Worm (Caenorhabditis elegans) whole organism, early embryonic: ENCODE measurements around the gene unc-25.

Experiments
- B0310.2 ChIP-seq: sonication (generic microtip); optimal IDR thresholded peaks from 2 replicates; lab custom pipeline; 2016; ENCODE audit warnings: mild to moderate bottlenecking, missing genetic modification characterization, missing compliant biosample characterization
- F13C5.2 ChIP-seq: sonication (generic microtip); optimal IDR thresholded peaks from 2 replicates; lab custom pipeline; 2017; ENCODE audit warnings: mild to moderate bottlenecking, missing genetic modification characterization, inconsistent platforms, missing compliant biosample characterization
- aly-1 ChIP-seq: sonication (generic microtip); optimal IDR thresholded peaks from 2 replicates; lab custom pipeline; 2016; ENCODE audit warnings: missing genetic modification characterization, missing compliant biosample characterization
- ama-1 ChIP-seq: fragments of 150-350 bp; optimal IDR thresholded peaks from 2 replicates; lab custom pipeline; 2014
- ceh-13 ChIP-seq: fragments of 200-800 bp; sonication (Bioruptor generic); optimal IDR thresholded peaks from 2 replicates; lab custom pipeline; 2018; ENCODE audit warnings: mild to moderate bottlenecking, missing genetic modification characterization, missing compliant biosample characterization
- ceh-36 ChIP-seq: sonication (generic microtip); optimal IDR thresholded peaks from 2 replicates; lab custom pipeline; 2016; ENCODE audit warnings: missing genetic modification characterization, inconsistent platforms, missing compliant biosample characterization
- ets-7 ChIP-seq: sonication (generic microtip); optimal IDR thresholded peaks from 2 replicates; lab custom pipeline; 2016; ENCODE audit warnings: missing genotype, missing genetic modification characterization, missing compliant biosample characterization
- flt-1 ChIP-seq: fragments of 200-800 bp; sonication (Bioruptor generic); IDR thresholded peaks from 2 replicates; pipeline ENCODE4 v1.3.6; 2022; ENCODE audit warnings: missing genetic modification characterization, missing compliant biosample characterization
- hmbx-1 ChIP-seq: sonication (generic microtip); optimal IDR thresholded peaks from 2 replicates; lab custom pipeline; 2016; ENCODE audit warnings: mild to moderate bottlenecking, missing genetic modification characterization, missing compliant biosample characterization
- hmg-4 ChIP-seq: fragments of 200-800 bp; sonication (Bioruptor generic); optimal IDR thresholded peaks from 2 replicates; lab custom pipeline; 2018; ENCODE audit warnings: mild to moderate bottlenecking, missing genetic modification characterization, missing compliant biosample characterization
- hnd-1 ChIP-seq: sonication (generic microtip); optimal IDR thresholded peaks from 2 replicates; lab custom pipeline; 2016; ENCODE audit warnings: missing genetic modification characterization, missing compliant biosample characterization
- pes-1 ChIP-seq: fragments of 200-800 bp; sonication (Bioruptor generic); IDR thresholded peaks from 2 replicates; pipeline ENCODE4 v1.3.6; 2022; ENCODE audit warnings: missing genetic modification reagents, missing genetic modification characterization, missing compliant biosample characterization
- scrt-1 ChIP-seq: fragments of 200-800 bp; sonication (Bioruptor generic); IDR thresholded peaks from 2 replicates; pipeline ENCODE4 v1.3.6; 2022; ENCODE audit warnings: missing genetic modification characterization, missing compliant biosample characterization
- sea-1 ChIP-seq: fragments of 200-800 bp; sonication (Bioruptor generic); conservative IDR thresholded peaks from 2 replicates; pipeline ENCODE4 v1.3.6; 2022; ENCODE audit warnings: missing genetic modification characterization, missing compliant biosample characterization
- tbx-11 ChIP-seq: fragments of 200-800 bp; sonication (Bioruptor generic); IDR thresholded peaks from 2 replicates; pipeline ENCODE4 v1.3.6; 2022; ENCODE audit warnings: missing genetic modification characterization, missing compliant biosample characterization
- tbx-37 ChIP-seq: fragments of 200-800 bp; sonication (Bioruptor generic); conservative IDR thresholded peaks from 2 replicates; pipeline ENCODE4 v1.3.6; 2022; ENCODE audit warnings: missing genetic modification reagents, missing genetic modification characterization, missing compliant biosample characterization
- tra-4 ChIP-seq: sonication (generic microtip); optimal IDR thresholded peaks from 2 replicates; lab custom pipeline; 2017; ENCODE audit warnings: missing genetic modification characterization, missing compliant biosample characterization

unc-25 gene

DNA sequence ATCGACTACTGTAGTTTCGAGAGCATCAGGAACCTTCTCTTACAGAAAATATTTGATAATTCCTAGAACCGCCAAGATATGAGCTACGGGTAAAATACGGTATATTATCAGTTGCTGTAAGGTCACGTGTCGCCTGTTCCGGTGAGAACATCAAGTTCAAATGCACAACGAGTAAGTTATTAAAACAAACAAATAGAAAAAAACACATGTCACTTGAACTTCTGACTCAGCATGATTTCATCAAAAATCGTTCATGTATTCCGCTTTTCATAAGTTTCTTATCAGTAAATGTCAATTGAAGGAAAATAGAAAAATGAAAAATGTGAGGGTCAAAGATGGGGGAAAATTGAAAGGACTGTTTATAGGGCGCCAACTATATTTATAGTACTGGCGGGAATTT is 18.3 kb downstream of the unc-25 start:
- TF ChIP-seq pes-1 (GFP tag; lab: Robert Waterston, UW): no peak
- no peak for TF ChIP-seq hmbx-1
- no peak for TF ChIP-seq ceh-36 (tag; lab: Kevin White, UChicago)
- TF ChIP-seq sea-1: no peak
- TF ChIP-seq tbx-37 (GFP tag; lab: Robert Waterston, UW): no peak
- TF ChIP-seq hnd-1 (tag; lab: Kevin White, UChicago): no peak
- TF ChIP-seq aly-1 (tag; lab: Kevin White, UChicago): no peak
- no peak for TF ChIP-seq tra-4 (tag; lab: Kevin White, UChicago)
- no peak for TF ChIP-seq ets-7 (tag; lab: Kevin White, UChicago)
- no peak for TF ChIP-seq B0310.2 (tag; lab: Kevin White, UChicago)
- TF ChIP-seq hmg-4 (GFP tag; lab: Kevin White, UChicago): no peak
- no peak for TF ChIP-seq F13C5.2 (tag; lab: Kevin White, UChicago)
- no peak for TF ChIP-seq flt-1 (GFP tag; lab: Robert Waterston, UW)
- no peak for TF ChIP-seq ama-1 (lab: Kevin White, UChicago)

DNA sequence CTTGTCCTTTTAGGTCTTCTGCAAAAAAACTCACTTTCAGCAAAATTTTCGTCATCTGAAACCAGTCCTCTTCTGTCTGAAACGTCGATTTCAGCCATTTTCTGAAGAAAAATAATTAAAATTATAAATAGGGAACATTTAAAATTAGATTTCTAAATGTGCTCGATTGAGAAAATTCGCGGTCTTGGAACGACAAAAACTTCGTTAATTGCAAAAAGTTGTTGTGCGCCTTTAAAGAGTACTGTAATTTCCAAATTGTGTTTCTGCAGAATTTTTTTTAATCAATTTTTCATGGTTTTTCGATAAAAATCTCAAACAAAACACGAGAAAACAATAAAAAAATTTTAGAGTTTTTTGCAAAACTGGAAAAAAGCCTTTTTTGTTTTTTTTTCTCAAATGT is 24.4 kb downstream of the unc-25 start, which contains the start of gene ttm-1:
Gene ttm-1, minus strand, starts transcription at position 101 of the 400 bp plus-strand sequence.
- no peak for TF ChIP-seq pes-1 (GFP tag; lab: Robert Waterston, UW)
- no peak for TF ChIP-seq ets-7 (tag; lab: Kevin White, UChicago)
- TF ChIP-seq tbx-11 (GFP tag; lab: Robert Waterston, UW): no peak
- no peak for TF ChIP-seq ama-1 (lab: Kevin White, UChicago)
- TF ChIP-seq scrt-1 (GFP tag; lab: Robert Waterston, UW): no peak
- TF ChIP-seq B0310.2 (tag; lab: Kevin White, UChicago): no peak
- no peak for TF ChIP-seq tbx-37 (GFP tag; lab: Robert Waterston, UW)
- no peak for TF ChIP-seq aly-1 (tag; lab: Kevin White, UChicago)
- no peak for TF ChIP-seq sea-1
- no peak for TF ChIP-seq hmg-4 (GFP tag; lab: Kevin White, UChicago)
- TF ChIP-seq flt-1 (GFP tag; lab: Robert Waterston, UW): no peak
- TF ChIP-seq hmbx-1: no peak

DNA sequence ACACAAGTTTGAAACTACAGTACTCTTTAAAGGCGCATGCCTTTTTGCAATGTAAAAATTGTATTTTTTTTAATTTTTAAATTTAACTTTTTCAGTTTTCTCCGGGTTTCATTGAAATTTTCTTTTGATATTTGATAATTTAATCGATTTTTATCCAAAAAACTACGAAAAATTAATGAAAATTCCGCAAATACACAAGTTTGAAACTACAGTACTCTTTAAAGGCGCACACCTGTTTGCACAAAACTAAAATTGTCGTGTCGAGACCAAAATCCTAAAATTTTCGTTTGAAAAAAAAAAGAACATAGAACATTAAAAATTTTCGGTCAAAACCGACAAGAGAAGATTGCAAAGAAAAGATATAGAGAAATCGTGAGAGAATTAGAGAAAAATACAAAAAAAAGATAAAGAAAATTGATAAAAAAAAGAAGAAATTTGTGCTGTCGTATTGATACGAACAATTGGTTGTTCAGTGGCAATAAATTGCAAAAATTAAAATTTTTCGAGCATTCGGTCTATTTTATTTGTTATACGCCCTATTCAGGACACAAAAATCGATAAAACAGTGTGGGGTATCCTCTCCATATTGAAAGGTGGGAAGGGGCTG is 25.1 kb downstream of the unc-25 start:
- no peak for TF ChIP-seq tbx-37 (GFP tag; lab: Robert Waterston, UW)

DNA sequence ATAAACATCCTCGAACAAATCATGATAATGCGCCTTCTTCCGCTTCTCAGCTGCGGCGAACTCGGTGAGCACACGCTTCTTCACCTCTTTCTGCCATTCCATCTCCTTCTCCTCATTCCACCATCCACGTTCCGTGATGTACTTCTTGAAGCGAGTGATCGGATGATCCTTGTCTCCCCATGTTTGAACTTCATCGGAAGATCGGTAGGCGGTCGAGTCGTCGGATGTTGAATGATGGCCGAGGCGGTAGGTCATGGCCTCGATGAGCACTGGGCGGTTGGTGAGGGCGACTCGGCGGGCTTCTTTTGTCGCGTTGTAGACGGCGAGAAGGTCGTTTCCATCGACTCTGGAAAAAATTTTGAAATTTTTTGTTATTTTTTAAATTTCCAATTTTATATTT is 25.9 kb downstream of the unc-25 start:
- TF ChIP-seq F13C5.2 (tag; lab: Kevin White, UChicago) (no peak), scrt-1 (GFP tag; lab: Robert Waterston, UW) (no peak)

DNA sequence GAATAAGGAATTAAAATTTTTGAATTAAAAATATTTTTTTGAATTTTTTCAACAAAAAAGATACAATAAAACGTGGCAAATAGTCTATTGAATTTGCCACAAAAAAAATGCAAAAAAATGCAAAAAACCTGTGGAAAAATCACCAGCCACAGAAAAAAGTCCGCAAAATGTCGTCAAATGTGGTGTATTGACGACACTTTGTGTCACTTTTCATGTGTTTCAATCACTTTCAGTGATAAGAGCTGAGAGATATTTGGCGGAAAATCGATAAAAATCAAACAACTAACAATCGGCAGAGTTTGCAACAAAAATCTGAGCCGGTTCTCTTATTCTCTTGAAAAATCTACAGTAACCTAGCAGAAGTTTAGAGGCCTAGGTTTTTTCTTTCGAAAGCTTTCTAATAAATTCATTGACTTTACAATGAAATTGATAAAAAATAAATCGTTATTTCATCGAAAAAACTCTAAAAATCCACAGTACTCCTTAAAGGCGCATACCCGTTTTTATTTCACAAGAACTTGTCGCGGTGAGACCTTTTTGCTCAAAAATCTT is 29.5 kb downstream of the unc-25 start:
- no peak for TF ChIP-seq flt-1 (GFP tag; lab: Robert Waterston, UW)
- no peak for TF ChIP-seq ceh-36 (tag; lab: Kevin White, UChicago)
- TF ChIP-seq ceh-13: no peak
- TF ChIP-seq scrt-1 (GFP tag; lab: Robert Waterston, UW): no peak
- TF ChIP-seq tbx-11 (GFP tag; lab: Robert Waterston, UW): no peak
- no peak for TF ChIP-seq hmg-4 (GFP tag; lab: Kevin White, UChicago)
- no peak for TF ChIP-seq ama-1 (lab: Kevin White, UChicago)
- no peak for TF ChIP-seq ets-7 (tag; lab: Kevin White, UChicago)
- TF ChIP-seq pes-1 (GFP tag; lab: Robert Waterston, UW): no peak
- no peak for TF ChIP-seq sea-1
- TF ChIP-seq F13C5.2 (tag; lab: Kevin White, UChicago): no peak
- TF ChIP-seq hnd-1 (tag; lab: Kevin White, UChicago): no peak

DNA sequence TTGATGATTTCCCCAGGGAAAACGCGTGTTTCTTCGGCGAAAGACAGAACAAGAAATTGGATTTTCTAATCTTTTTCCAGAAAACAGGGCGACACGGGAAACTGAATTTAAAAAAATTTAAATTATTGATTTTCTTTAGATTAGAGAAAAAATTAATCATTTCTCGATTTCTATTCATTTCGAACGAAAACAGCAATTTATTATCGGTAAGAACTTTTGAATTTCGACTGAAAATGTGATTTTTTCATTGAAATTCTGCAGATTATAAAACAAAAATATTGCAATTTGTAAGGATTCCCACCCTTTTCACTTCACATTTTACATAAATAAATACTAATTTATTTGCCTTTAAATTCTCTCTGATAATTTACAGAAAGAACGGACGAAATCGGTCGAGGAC is 29.9 kb downstream of the unc-25 start, which contains the start of gene bckd-1A:
Gene bckd-1A, minus strand, starts transcription at position 101 of the 400 bp plus-strand sequence.
- TF ChIP-seq ceh-36 (tag; lab: Kevin White, UChicago) (no peak), F13C5.2 (tag; lab: Kevin White, UChicago) (no peak), tra-4 (tag; lab: Kevin White, UChicago) (no peak), hmbx-1 (no peak), sea-1 (no peak), ceh-13 (no peak), pes-1 (GFP tag; lab: Robert Waterston, UW) (no peak), B0310.2 (tag; lab: Kevin White, UChicago) (no peak), ama-1 (lab: Kevin White, UChicago) (no peak), aly-1 (tag; lab: Kevin White, UChicago) (no peak), tbx-11 (GFP tag; lab: Robert Waterston, UW) (no peak), flt-1 (GFP tag; lab: Robert Waterston, UW) (no peak), scrt-1 (GFP tag; lab: Robert Waterston, UW) (no peak), tbx-37 (GFP tag; lab: Robert Waterston, UW) (no peak), hmg-4 (GFP tag; lab: Kevin White, UChicago) (no peak), ets-7 (tag; lab: Kevin White, UChicago) (no peak), hnd-1 (tag; lab: Kevin White, UChicago) (no peak)

DNA sequence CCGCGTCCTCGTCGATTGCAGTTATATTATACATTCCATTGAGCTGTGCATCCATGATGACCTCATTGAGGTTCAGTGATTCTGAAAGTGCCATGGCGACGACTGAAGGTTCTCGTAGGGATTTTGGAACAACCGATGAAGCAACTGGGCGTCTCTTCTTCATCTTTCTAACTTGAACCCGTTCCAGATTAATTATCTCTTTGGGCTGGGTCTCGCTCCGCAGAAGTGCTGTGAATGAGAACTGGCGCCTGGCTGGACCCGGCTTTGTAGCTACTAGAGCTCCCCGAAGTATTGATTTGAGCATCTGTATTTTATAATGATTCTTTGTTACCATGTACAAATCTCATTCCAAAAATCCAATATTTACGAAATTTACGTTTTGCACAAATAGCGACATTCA is 35.1 kb downstream of the unc-25 start, which contains the start of gene ZK1010.2:
Gene ZK1010.2, minus strand, starts transcription at position 304 of the 400 bp plus-strand sequence.
- TF ChIP-seq ceh-13: no peak
- TF ChIP-seq ets-7 (tag; lab: Kevin White, UChicago): no peak
- TF ChIP-seq tbx-37 (GFP tag; lab: Robert Waterston, UW): no peak
- TF ChIP-seq F13C5.2 (tag; lab: Kevin White, UChicago): no peak
- TF ChIP-seq scrt-1 (GFP tag; lab: Robert Waterston, UW): no peak
- no peak for TF ChIP-seq tra-4 (tag; lab: Kevin White, UChicago)
- no peak for TF ChIP-seq hmg-4 (GFP tag; lab: Kevin White, UChicago)
- TF ChIP-seq pes-1 (GFP tag; lab: Robert Waterston, UW): no peak
- no peak for TF ChIP-seq B0310.2 (tag; lab: Kevin White, UChicago)
- no peak for TF ChIP-seq ama-1 (lab: Kevin White, UChicago)
- TF ChIP-seq flt-1 (GFP tag; lab: Robert Waterston, UW): no peak
- TF ChIP-seq aly-1 (tag; lab: Kevin White, UChicago): no peak
- no peak for TF ChIP-seq hnd-1 (tag; lab: Kevin White, UChicago)
- TF ChIP-seq ceh-36 (tag; lab: Kevin White, UChicago): no peak
- TF ChIP-seq sea-1: no peak
